Fruit fly (Drosophila melanogaster) whole organism, pupa: ENCODE data around the gene Nazo.

Source experiments
- CG10348 ChIP-seq: fragments of 200-800 bp; sonication (Bioruptor generic); IDR thresholded peaks from 2 replicates; pipeline ENCODE4 v1.3.6; 2022; ENCODE audit warnings: missing biosample characterization, missing genetic modification characterization
- Snoo ChIP-seq: fragments of 200-800 bp; sonication (Bioruptor generic); optimal IDR thresholded peaks from 3 replicates; lab custom pipeline; 2017; ENCODE audit warnings: missing biosample characterization, mild to moderate bottlenecking, missing genetic modification characterization, inconsistent platforms

dm6 chr3R:8269740-8270139, 17.9 kb upstream of the Nazo start, which contains the start of gene CG9630:
- TF ChIP-seq Snoo (tag; lab: Kevin White, UChicago), result no peak
- no peak for TF ChIP-seq CG10348 (GFP tag; lab: Robert Waterston, UW)
